Fruit fly (Drosophila melanogaster) whole organism, embryonic: ENCODE data around the gene Rbf2.

ENCODE experiments used
- CG10654 ChIP-seq: fragments of 200-800 bp; sonication (Bioruptor generic); optimal IDR thresholded peaks from 2 replicates; lab custom pipeline; 2016; ENCODE audit warnings: missing biosample characterization, missing genetic modification characterization
- CG15696 ChIP-seq: fragments of 200-800 bp; sonication (Bioruptor generic); optimal IDR thresholded peaks from 2 replicates; lab custom pipeline; 2019; ENCODE audit warnings: missing biosample characterization, mild to moderate bottlenecking, missing genetic modification characterization, moderate library complexity
- CG31441 ChIP-seq: fragments of 200-800 bp; sonication (Bioruptor generic); IDR thresholded peaks from 2 replicates; pipeline ENCODE4 v1.3.6; 2022; ENCODE audit warnings: missing biosample characterization, missing genetic modification characterization
- CG8478 ChIP-seq: fragments of >200 bp; optimal IDR thresholded peaks from 2 replicates; lab custom pipeline; 2018
- CTCF ChIP-seq: fragments of 200-800 bp; sonication (Bioruptor generic); optimal IDR thresholded peaks from 2 replicates; lab custom pipeline; 2017; ENCODE audit warnings: missing biosample characterization, mild to moderate bottlenecking, missing genetic modification characterization, moderate library complexity
- Hr78 ChIP-seq, 2 experiments: fragments of 200-800 bp in 1 of 2; fragments of >200 bp in 1 of 2; sonication (Bioruptor generic) in 1 of 2; optimal IDR thresholded peaks; 2 replicates each; lab custom pipeline; 2017 to 2019; ENCODE audit warnings: missing biosample characterization in 2 of 2, missing genetic modification characterization in 2 of 2, mild to moderate bottlenecking in 1 of 2, moderate library complexity in 1 of 2
- NFAT ChIP-seq: fragments of 200-800 bp; sonication (Bioruptor generic); IDR thresholded peaks from 2 replicates; pipeline ENCODE4 v1.3.6; 2022; ENCODE audit warnings: missing biosample characterization, missing genetic modification characterization
- br ChIP-seq: fragments of >200 bp; optimal IDR thresholded peaks from 2 replicates; lab custom pipeline; 2017
- gem ChIP-seq: fragments of 200-800 bp; sonication (Bioruptor generic); optimal IDR thresholded peaks from 2 replicates; lab custom pipeline; 2019; ENCODE audit warnings: missing biosample characterization, mild to moderate bottlenecking, missing genetic modification characterization, moderate library complexity
- jumu ChIP-seq: fragments of 200-800 bp; sonication (Bioruptor generic); optimal IDR thresholded peaks from 3 replicates; lab custom pipeline; 2016; ENCODE audit warnings: missing biosample characterization, missing genetic modification characterization
- kah ChIP-seq: fragments of 200-800 bp; sonication (Bioruptor generic); optimal IDR thresholded peaks from 2 replicates; lab custom pipeline; 2018; ENCODE audit warnings: missing biosample characterization, mild to moderate bottlenecking, missing genetic modification characterization
- nerfin-1 ChIP-seq: fragments of 200-800 bp; sonication (Bioruptor generic); optimal IDR thresholded peaks from 3 replicates; lab custom pipeline; 2019; ENCODE audit warnings: missing biosample characterization, mild to moderate bottlenecking, missing genetic modification characterization, moderate library complexity
- tup ChIP-seq: fragments of 200-800 bp; sonication (Bioruptor generic); optimal IDR thresholded peaks from 2 replicates; lab custom pipeline; 2016; ENCODE audit warnings: missing biosample characterization, mild to moderate bottlenecking, missing genetic modification characterization, moderate library complexity

- TF ChIP-seq CG31441 (GFP tag; lab: Robert Waterston, UW), result no peak
- TF ChIP-seq jumu (GFP tag; lab: Kevin White, UChicago), result no peak
- no peak for TF ChIP-seq br (lab: Kevin White, UChicago)
- no peak for TF ChIP-seq CG10654 (GFP tag; lab: Kevin White, UChicago)
- no peak for TF ChIP-seq kah (GFP tag; lab: Kevin White, UChicago)
- no peak for TF ChIP-seq Hr78 (GFP tag; optimal IDR thresholded peaks at IDR 0.05; lab: Kevin White, UChicago)
- TF ChIP-seq tup (GFP tag; lab: Kevin White, UChicago), result no peak
- TF ChIP-seq CG8478 (lab: Kevin White, UChicago), result no peak
- no peak for TF ChIP-seq CTCF (GFP tag; lab: Kevin White, UChicago)
- no peak for TF ChIP-seq gem
- TF ChIP-seq nerfin-1 (tag; lab: Kevin White, UChicago), result no peak
- no peak for TF ChIP-seq CG15696 (tag; lab: Kevin White, UChicago)
- TF ChIP-seq NFAT, result no peak
These were observed 24.1 kb downstream of the Rbf2 start for dm6 chr3R:15989217-15989921.
